Fruit fly (Drosophila melanogaster) whole organism, prepupa: ENCODE results near the gene Cyp6v1.

Experiments used
- CG32006 ChIP-seq: fragments of 200-800 bp; sonication (Bioruptor generic); optimal IDR thresholded peaks from 3 replicates; lab custom pipeline; 2017; ENCODE audit warnings: missing biosample characterization, mild to moderate bottlenecking, missing genetic modification characterization
- Ets96B ChIP-seq: fragments of 200-800 bp; optimal IDR thresholded peaks from 2 replicates; lab custom pipeline; 2019; ENCODE audit warnings: missing biosample characterization, mild to moderate bottlenecking, missing genetic modification characterization, moderate library complexity
- lz ChIP-seq: fragments of 200-800 bp; sonication (Bioruptor generic); optimal IDR thresholded peaks from 3 replicates; lab custom pipeline; 2016; ENCODE audit warnings: missing biosample characterization, missing genetic modification characterization

DNA sequence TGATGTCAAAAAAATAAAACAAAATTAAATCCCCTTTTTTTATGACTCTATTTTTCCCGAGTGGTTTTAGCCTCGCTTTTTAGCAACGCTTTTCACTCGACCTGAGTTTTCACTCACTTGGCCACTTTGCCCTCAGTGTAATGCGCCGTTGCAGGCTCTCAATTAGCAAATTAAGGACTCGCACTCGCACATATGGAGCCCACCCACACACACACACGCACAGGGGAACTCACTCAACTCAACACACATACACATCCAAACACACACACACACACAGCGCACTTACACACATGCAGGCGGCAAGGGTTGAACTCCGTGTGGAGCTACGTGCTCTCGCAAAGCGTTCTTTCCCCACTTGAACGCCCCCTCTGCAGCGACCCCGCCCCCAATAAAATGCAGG is 43.9 kb upstream of the Cyp6v1 start:
- TF ChIP-seq lz (GFP tag; lab: Kevin White, UChicago), result no peak
- no peak for TF ChIP-seq Ets96B (tag; lab: Kevin White, UChicago)
- TF ChIP-seq CG32006 (GFP tag; lab: Kevin White, UChicago), result no peak
